Fruit fly (Drosophila melanogaster): ENCODE results near the gene btz.

Gene btz

dm6 chr3R:27706581-27707181 lies 6.5 kb downstream of the btz start, which contains the start of the genes CROT and CG12877:
CROT (minus strand) TSS chr3R:27706751.
CG12877 (plus strand) TSS chr3R:27707100.
- peak; percentile 85 for TF ChIP-seq eg (GFP tag; IDR thresholded peaks at IDR 0.05)
- TF ChIP-seq salr (GFP tag; optimal IDR thresholded peaks at IDR 0.05): peak; percentile 70 to 78
- TF ChIP-seq topi (GFP tag; optimal IDR thresholded peaks at IDR 0.05): peak; percentile 54
- TF ChIP-seq cyc (GFP tag; optimal IDR thresholded peaks at IDR 0.05): peak; percentile 71
- peak; percentile 84 for TF ChIP-seq Hr4 (GFP tag; optimal IDR thresholded peaks at IDR 0.05)
- TF ChIP-seq CG3919 (GFP tag; optimal IDR thresholded peaks at IDR 0.05): peak; percentile 72
- peak; percentile 96 for TF ChIP-seq fkh (GFP tag; optimal IDR thresholded peaks at IDR 0.05)
- TF ChIP-seq lz (GFP tag; optimal IDR thresholded peaks at IDR 0.05): peak; percentile 77
- TF ChIP-seq Hr39 (GFP tag; optimal IDR thresholded peaks at IDR 0.05): peak; percentile 70
- TF ChIP-seq CG8119 (GFP tag; IDR thresholded peaks at IDR 0.05): peak; percentile 57
- peak; percentile 54 for TF ChIP-seq CG6808 (GFP tag; optimal IDR thresholded peaks at IDR 0.05)
- peak; percentile 66 for TF ChIP-seq Gug (GFP tag; IDR thresholded peaks at IDR 0.05)
- TF ChIP-seq pdm3 (GFP tag; optimal IDR thresholded peaks at IDR 0.05): peak; percentile 84
- TF ChIP-seq achi (GFP tag; optimal IDR thresholded peaks at IDR 0.05): peak; percentile 81
- TF ChIP-seq CG10631 (GFP tag; optimal IDR thresholded peaks at IDR 0.05): peak; percentile 93
- peak; percentile 75 for TF ChIP-seq Sox102F (GFP tag; optimal IDR thresholded peaks at IDR 0.05)
- no peak for TF ChIP-seq CG16779 (tag; optimal IDR thresholded peaks at IDR 0.05)
- TF ChIP-seq ss (GFP tag; optimal IDR thresholded peaks at IDR 0.05): peak in 1 of 2 experiments; percentile 46
- peak; percentile 72 for TF ChIP-seq CG6163 (GFP tag; IDR thresholded peaks at IDR 0.05)
- TF ChIP-seq CG11762 (GFP tag; optimal IDR thresholded peaks at IDR 0.05; ENCODE audit: insufficient read depth): peak; percentile 51
- TF ChIP-seq CG8319 (GFP tag; optimal IDR thresholded peaks at IDR 0.05): peak; percentile 62
- TF ChIP-seq CG4318 (GFP tag; optimal IDR thresholded peaks at IDR 0.05): no peak
- TF ChIP-seq Eip75B (GFP tag; optimal IDR thresholded peaks at IDR 0.05): peak; percentile 70
- TF ChIP-seq svp (GFP tag): peak; percentile 67
- peak; percentile 44 for TF ChIP-seq spab (GFP tag; optimal IDR thresholded peaks at IDR 0.05)
- peak; percentile 85 for TF ChIP-seq CG32006 (GFP tag; optimal IDR thresholded peaks at IDR 0.05)
- TF ChIP-seq CG11902 (GFP tag; optimal IDR thresholded peaks at IDR 0.05): peak; percentile 65
- TF ChIP-seq CG9139 (GFP tag; optimal IDR thresholded peaks at IDR 0.05): no peak
- TF ChIP-seq Hr38 (GFP tag; optimal IDR thresholded peaks at IDR 0.05): no peak
- peak; percentile 75 for TF ChIP-seq Smox (GFP tag; optimal IDR thresholded peaks at IDR 0.05)
- TF ChIP-seq net (GFP tag; optimal IDR thresholded peaks at IDR 0.05): peak; percentile 76
- peak; percentile 54 for TF ChIP-seq dac (GFP tag; optimal IDR thresholded peaks at IDR 0.05)
- TF ChIP-seq Blimp-1 (GFP tag; optimal IDR thresholded peaks at IDR 0.05): peak; percentile 41
- peak; percentile 59 for TF ChIP-seq Lpt (GFP tag; optimal IDR thresholded peaks at IDR 0.05)
- TF ChIP-seq CG8632 (GFP tag; optimal IDR thresholded peaks at IDR 0.05): peak; percentile 78
- peak; percentile 75 for TF ChIP-seq Sox14 (GFP tag; optimal IDR thresholded peaks at IDR 0.05)
- TF ChIP-seq CG6792 (GFP tag; optimal IDR thresholded peaks at IDR 0.05): peak; percentile 69
- peak; percentile 85 for TF ChIP-seq acj6 (GFP tag; optimal IDR thresholded peaks at IDR 0.05)
- TF ChIP-seq Sox15 (GFP tag; optimal IDR thresholded peaks at IDR 0.05): peak; percentile 82
- peak; percentile 64 for TF ChIP-seq CG1621 (tag; optimal IDR thresholded peaks at IDR 0.05)
- TF ChIP-seq CG3032 (tag; optimal IDR thresholded peaks at IDR 0.05): peak; percentile 82
- TF ChIP-seq CG15336 (GFP tag; IDR thresholded peaks at IDR 0.05): peak; percentile 66
- TF ChIP-seq CG6276 (GFP tag; optimal IDR thresholded peaks at IDR 0.05): no peak
- TF ChIP-seq Met (GFP tag; optimal IDR thresholded peaks at IDR 0.05): peak; percentile 77
- TF ChIP-seq vri (GFP tag; optimal IDR thresholded peaks at IDR 0.05): peak; percentile 5
- peak; percentile 82 for TF ChIP-seq CG34406 (GFP tag; optimal IDR thresholded peaks at IDR 0.05)
- peak; percentile 19 for TF ChIP-seq fd85E (GFP tag; optimal IDR thresholded peaks at IDR 0.05)
- peak; percentile 47 for TF ChIP-seq dsx (GFP tag; optimal IDR thresholded peaks at IDR 0.05; ENCODE audit: poor library complexity, severe bottlenecking)
- peak; percentile 69 for TF ChIP-seq CG7368 (GFP tag; optimal IDR thresholded peaks at IDR 0.05)
- peak; percentile 70 for TF ChIP-seq fd59A (GFP tag; optimal IDR thresholded peaks at IDR 0.05)
- TF ChIP-seq Eip93F (GFP tag; optimal IDR thresholded peaks at IDR 0.05): peak; percentile 28
